Worm (Caenorhabditis elegans): ENCODE data around the gene cdh-1.

DNA sequence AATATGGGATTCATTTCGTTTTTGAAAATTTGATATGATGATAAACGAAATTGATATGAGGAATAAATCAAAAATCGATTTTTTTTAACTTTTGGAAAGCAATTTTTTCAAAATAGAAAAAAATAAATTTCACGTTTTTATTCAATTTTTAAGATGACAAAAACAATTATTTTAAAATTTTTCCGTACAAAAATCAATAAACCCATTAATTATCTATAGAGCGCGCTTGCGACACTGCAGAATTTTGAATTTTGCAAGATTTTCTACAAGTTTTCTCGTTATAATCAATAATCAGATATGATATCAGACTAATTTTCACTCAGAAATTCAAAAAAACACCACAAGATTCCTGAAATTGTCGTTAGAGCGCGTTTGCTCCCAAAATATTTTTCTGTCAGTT, 33.3 kb downstream of the cdh-1 start, which contains the start of gene R10F2.6:
- TF ChIP-seq nhr-23 (tag; optimal IDR thresholded peaks at IDR 0.05), result no peak
- no peak for TF ChIP-seq aly-2 (tag; optimal IDR thresholded peaks at IDR 0.05)
- TF ChIP-seq egl-27 (tag; optimal IDR thresholded peaks at IDR 0.05), result no peak
- no peak for TF ChIP-seq pqm-1 (tag; optimal IDR thresholded peaks at IDR 0.05)
- TF ChIP-seq ZK546.5 (tag; optimal IDR thresholded peaks at IDR 0.05), result no peak
- TF ChIP-seq ztf-4 (tag; optimal IDR thresholded peaks at IDR 0.05), result no peak
